Worm (Caenorhabditis elegans): Measurements from ENCODE around the gene pxn-2.

DNA sequence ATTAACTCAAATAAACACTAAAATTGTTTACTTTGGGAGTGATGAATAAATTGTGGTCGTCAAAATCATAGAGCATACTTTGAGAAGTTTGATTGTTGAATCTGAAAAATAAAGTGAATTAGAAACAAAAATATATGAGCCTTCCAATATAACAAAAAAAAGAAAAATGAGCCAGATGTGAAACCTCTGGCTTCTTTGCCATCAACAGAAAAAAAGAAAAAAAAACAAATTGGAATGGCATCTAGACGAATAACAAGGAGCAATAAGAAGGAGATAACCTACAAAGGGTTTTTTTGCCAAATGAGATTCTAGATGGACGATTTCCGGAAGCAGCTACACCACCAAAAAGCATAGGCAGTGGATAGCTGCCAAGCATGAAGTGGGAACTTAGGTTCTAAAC is 31.5 kb upstream of the pxn-2 start, which contains the start of gene F58A3.4:
- TF ChIP-seq let-607 (tag; optimal IDR thresholded peaks at IDR 0.05) (no peak), pha-4 (tag; optimal IDR thresholded peaks at IDR 0.05) (no peak), snpc-4 (GFP tag; optimal IDR thresholded peaks at IDR 0.05) (no peak), snpc-4 (tag; optimal IDR thresholded peaks at IDR 0.05) (no peak), unc-62 (GFP tag; optimal IDR thresholded peaks at IDR 0.05) (no peak), xnd-1 (tag; optimal IDR thresholded peaks at IDR 0.05) (no peak), nhr-120 (GFP tag; IDR thresholded peaks at IDR 0.05) (no peak), bed-1 (GFP tag; IDR thresholded peaks at IDR 0.05) (no peak), F49E8.2 (tag; optimal IDR thresholded peaks at IDR 0.05; ENCODE audit: insufficient read depth) (no peak), lag-1 (GFP tag; IDR thresholded peaks at IDR 0.05) (no peak), T26A5.8 (tag; optimal IDR thresholded peaks at IDR 0.05) (no peak)

Measured in whole organism, young adult.